Worm (Caenorhabditis elegans) whole organism, L4 larva: ENCODE data around the gene Y10G11A.1.

Experiments used
- D1046.2 ChIP-seq: fragments of 200-800 bp; sonication (Bioruptor generic); IDR thresholded peaks from 2 replicates; pipeline ENCODE4 v1.3.6; 2022; ENCODE audit warnings: missing genetic modification characterization, missing compliant biosample characterization
- F49E8.2 ChIP-seq: sonication (generic microtip); optimal IDR thresholded peaks from 2 replicates; lab custom pipeline; 2016; ENCODE audit warnings: missing compliant biosample characterization, mild to moderate bottlenecking, missing genetic modification characterization, borderline replicate concordance
- ZK546.5 ChIP-seq, 2 experiments: sonication (generic microtip); optimal IDR thresholded peaks; 2 replicates each; lab custom pipeline; 2017; ENCODE audit warnings: missing biosample characterization in 2 of 2, missing genetic modification characterization in 2 of 2
- daf-16 ChIP-seq, 3 experiments: sonication (generic microtip); optimal IDR thresholded peaks; 2 replicates each; lab custom pipeline; 2016 to 2017; ENCODE audit warnings: missing genetic modification characterization in 3 of 3, missing genetic modification reagents in 3 of 3, mild to moderate bottlenecking in 2 of 3, missing compliant biosample characterization in 2 of 3, missing biosample characterization in 1 of 3, moderate library complexity in 1 of 3
- lsy-2 ChIP-seq, 2 experiments: fragments of 150-350 bp in 1 of 2; sonication (generic microtip) in 1 of 2; optimal IDR thresholded peaks; 2 replicates each; lab custom pipeline; 2014 to 2017; ENCODE audit warnings: missing biosample characterization in 2 of 2, missing genetic modification characterization in 2 of 2
- mdl-1 ChIP-seq, 2 experiments: fragments of 150-350 bp in 1 of 2; sonication (generic microtip) in 1 of 2; optimal IDR thresholded peaks; 2 replicates each; lab custom pipeline; 2014 to 2017; ENCODE audit warnings: missing biosample characterization in 2 of 2, missing genetic modification characterization in 2 of 2
- nhr-25 ChIP-seq: sonication (generic microtip); optimal IDR thresholded peaks from 2 replicates; lab custom pipeline; 2017; ENCODE audit warnings: missing genetic modification characterization, mild to moderate bottlenecking, missing compliant biosample characterization, antibody characterized with exemption, moderate library complexity, borderline replicate concordance; ENCODE audit not compliant: insufficient read depth
- nhr-28 ChIP-seq: fragments of 150-350 bp; optimal IDR thresholded peaks from 2 replicates; lab custom pipeline; 2014; ENCODE audit warnings: missing biosample characterization, missing genetic modification characterization
- nhr-6 ChIP-seq: fragments of 150-350 bp; optimal IDR thresholded peaks from 2 replicates; lab custom pipeline; 2014; ENCODE audit warnings: missing biosample characterization, missing genetic modification characterization
- pha-4 ChIP-seq, 2 experiments: fragments of 150-350 bp in 1 of 2; fragments of 200-800 bp in 1 of 2; sonication (Bioruptor generic) in 1 of 2; IDR thresholded peaks in 1 of 2; optimal IDR thresholded peaks in 1 of 2; 2 replicates each; pipeline versions ENCODE4 v1.3.6 to Lab custom; 2014 to 2022; ENCODE audit warnings: missing genetic modification characterization in 2 of 2, missing genetic modification reagents in 2 of 2, missing biosample characterization in 1 of 2, missing compliant biosample characterization in 1 of 2
- pqm-1 ChIP-seq: sonication (generic microtip); optimal IDR thresholded peaks from 2 replicates; lab custom pipeline; 2017; ENCODE audit warnings: missing biosample characterization, missing genetic modification characterization
- set-16 ChIP-seq: fragments of 200-800 bp; sonication (Bioruptor generic); IDR thresholded peaks from 2 replicates; pipeline ENCODE4 v1.3.6; 2022; ENCODE audit warnings: missing genetic modification reagents, missing genetic modification characterization, missing compliant biosample characterization
- spr-1 ChIP-seq: sonication (generic microtip); optimal IDR thresholded peaks from 2 replicates; lab custom pipeline; 2016; ENCODE audit warnings: mild to moderate bottlenecking, missing genetic modification characterization, missing compliant biosample characterization

DNA sequence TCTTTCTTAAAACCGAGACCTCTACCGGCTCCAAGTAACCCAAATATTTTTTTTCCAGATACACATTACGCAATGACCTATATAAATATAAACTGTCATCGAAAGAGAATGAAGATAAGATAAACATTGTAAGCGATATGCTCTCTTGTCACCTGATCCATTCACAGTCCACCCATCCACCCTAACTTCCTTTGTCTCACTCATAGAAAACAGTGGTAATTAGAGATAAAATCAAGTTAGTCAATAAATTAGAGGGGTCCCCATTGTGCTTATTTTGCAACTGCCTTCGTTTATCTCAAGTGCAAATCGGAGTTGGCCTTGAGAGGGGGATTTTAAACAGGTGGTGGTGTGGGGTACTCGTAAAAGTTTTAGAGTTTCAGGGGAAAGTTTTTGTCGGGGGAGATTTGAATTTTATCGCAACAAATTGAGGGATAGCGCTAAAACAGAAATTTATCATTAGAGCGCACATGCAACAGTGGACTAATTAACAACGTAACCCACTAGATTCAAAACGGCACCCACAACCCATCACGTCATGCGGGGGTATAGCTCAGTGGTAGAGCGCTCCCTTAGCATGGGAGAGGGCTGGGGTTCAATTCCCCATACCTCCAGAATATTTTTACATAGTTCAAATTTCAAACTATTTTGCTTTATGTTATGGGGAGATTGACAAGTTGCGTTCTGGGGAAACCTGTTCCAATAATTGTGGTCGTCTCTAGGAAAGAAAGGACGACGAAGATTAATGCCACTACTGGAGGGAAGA is 26.4 kb upstream of the Y10G11A.1 start:
- TF ChIP-seq lsy-2 (tag; optimal IDR thresholded peaks at IDR 0.05; lab: Kevin White, UChicago) (peak in 1 of 2 experiments; percentile 46), nhr-25 (tag; lab: Kevin White, UChicago) (peak; percentile 91), ZK546.5 (tag; optimal IDR thresholded peaks at IDR 0.05; lab: Kevin White, UChicago) (no peak), pqm-1 (tag; lab: Kevin White, UChicago) (no peak), pha-4 (GFP tag; IDR thresholded peaks at IDR 0.05; lab: Robert Waterston, UW) (peak; percentile 82), pha-4 (tag; optimal IDR thresholded peaks at IDR 0.05; lab: Kevin White, UChicago) (no peak), nhr-28 (tag; lab: Kevin White, UChicago) (no peak), F49E8.2 (tag; lab: Kevin White, UChicago) (peak; percentile 65), set-16 (no peak), D1046.2 (GFP tag; lab: Robert Waterston, UW) (peak; percentile 71; the same call in 1 of the 2 replicates), mdl-1 (tag; optimal IDR thresholded peaks at IDR 0.05; lab: Kevin White, UChicago) (no peak), nhr-6 (tag; lab: Kevin White, UChicago) (no peak), daf-16 (GFP tag; optimal IDR thresholded peaks at IDR 0.05; lab: Kevin White, UChicago) (peak; percentile 23 to 82), daf-16 (tag; optimal IDR thresholded peaks at IDR 0.05; lab: Kevin White, UChicago) (peak; percentile 17), spr-1 (tag; lab: Kevin White, UChicago) (peak; percentile 44)
